Worm (Caenorhabditis elegans) whole organism, late embryonic: Measurements from ENCODE around the gene idpp-7.

Experiments
- ama-1 ChIP-seq: fragments of 150-350 bp; optimal IDR thresholded peaks from 2 replicates; lab custom pipeline; 2014
- ceh-18 ChIP-seq: sonication (generic microtip); optimal IDR thresholded peaks from 2 replicates; lab custom pipeline; 2016; ENCODE audit warnings: missing genetic modification characterization, missing compliant biosample characterization
- ceh-6 ChIP-seq: fragments of 200-800 bp; sonication (Bioruptor generic); optimal IDR thresholded peaks from 2 replicates; lab custom pipeline; 2018; ENCODE audit warnings: mild to moderate bottlenecking, missing genetic modification characterization, missing compliant biosample characterization
- dmd-4 ChIP-seq: sonication (generic microtip); optimal IDR thresholded peaks from 2 replicates; lab custom pipeline; 2016; ENCODE audit warnings: borderline replicate concordance, missing genetic modification characterization, missing compliant biosample characterization
- fkh-6 ChIP-seq: sonication (generic microtip); optimal IDR thresholded peaks from 2 replicates; lab custom pipeline; 2016; ENCODE audit warnings: missing genetic modification characterization, missing compliant biosample characterization
- odd-2 ChIP-seq: sonication (generic microtip); optimal IDR thresholded peaks from 2 replicates; lab custom pipeline; 2017; ENCODE audit warnings: antibody characterized with exemption, mild to moderate bottlenecking, missing genetic modification characterization, missing compliant biosample characterization
- pqm-1 ChIP-seq: sonication (generic microtip); optimal IDR thresholded peaks from 2 replicates; lab custom pipeline; 2016; ENCODE audit warnings: missing genetic modification characterization, missing compliant biosample characterization
- sox-4 ChIP-seq: sonication (generic microtip); optimal IDR thresholded peaks from 2 replicates; lab custom pipeline; 2017; ENCODE audit warnings: mild to moderate bottlenecking, missing genetic modification characterization, inconsistent platforms, missing compliant biosample characterization
- tbx-2 ChIP-seq: sonication (generic microtip); optimal IDR thresholded peaks from 2 replicates; lab custom pipeline; 2016; ENCODE audit warnings: missing genetic modification characterization, missing compliant biosample characterization

- no peak for TF ChIP-seq odd-2 (tag; lab: Kevin White, UChicago)
- no peak for TF ChIP-seq ama-1 (lab: Kevin White, UChicago)
- TF ChIP-seq tbx-2 (tag; lab: Kevin White, UChicago), result no peak
- no peak for TF ChIP-seq ceh-18 (tag; lab: Kevin White, UChicago)
- no peak for TF ChIP-seq sox-4 (tag; lab: Kevin White, UChicago)
- no peak for TF ChIP-seq ceh-6
- TF ChIP-seq pqm-1 (tag; lab: Kevin White, UChicago), result no peak
- TF ChIP-seq dmd-4, result no peak
- TF ChIP-seq fkh-6, result no peak
These were observed 8.4 kb downstream of the idpp-7 start for ce11 chrIV:12728162-12728561.
